Fruit fly (Drosophila melanogaster): Measurements from ENCODE around the gene CG5390.

The CG5390 gene

DNA sequence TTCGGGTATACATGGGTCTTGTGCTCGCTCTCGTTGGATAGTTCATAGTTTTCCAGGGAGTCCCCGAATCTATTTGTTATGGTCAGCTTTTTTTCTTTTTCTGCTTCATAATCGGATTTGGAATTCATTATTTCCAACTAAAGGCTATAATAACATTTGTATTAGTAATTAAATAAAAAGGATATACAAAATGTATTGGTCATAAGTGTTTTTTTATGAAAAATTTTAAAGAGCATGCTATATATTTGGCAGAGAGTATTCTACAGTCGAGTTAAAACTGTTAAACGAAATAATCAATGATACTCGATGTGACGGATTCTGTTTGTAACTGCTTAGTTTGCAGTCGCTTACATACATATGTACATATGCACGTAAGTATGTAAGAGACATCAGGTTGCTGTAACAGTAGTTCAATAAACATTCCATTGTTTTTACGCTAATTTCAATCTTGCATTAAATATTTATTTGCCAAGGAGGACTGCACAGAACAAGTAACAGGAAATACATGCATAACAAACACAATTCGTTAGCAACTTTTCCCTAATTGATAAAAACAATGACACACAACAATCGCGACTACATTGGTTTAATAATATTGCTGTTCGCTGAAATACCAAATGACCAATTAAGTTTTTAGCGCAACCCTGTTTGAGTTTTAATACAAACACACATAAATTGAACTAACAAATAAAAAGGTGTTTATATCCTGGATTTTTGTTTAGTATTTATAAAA, 7.2 kb downstream of the CG5390 start:
- no peak for TF ChIP-seq CG17801 (GFP tag; optimal IDR thresholded peaks at IDR 0.05; ENCODE audit: partially characterized antibody)

DNA sequence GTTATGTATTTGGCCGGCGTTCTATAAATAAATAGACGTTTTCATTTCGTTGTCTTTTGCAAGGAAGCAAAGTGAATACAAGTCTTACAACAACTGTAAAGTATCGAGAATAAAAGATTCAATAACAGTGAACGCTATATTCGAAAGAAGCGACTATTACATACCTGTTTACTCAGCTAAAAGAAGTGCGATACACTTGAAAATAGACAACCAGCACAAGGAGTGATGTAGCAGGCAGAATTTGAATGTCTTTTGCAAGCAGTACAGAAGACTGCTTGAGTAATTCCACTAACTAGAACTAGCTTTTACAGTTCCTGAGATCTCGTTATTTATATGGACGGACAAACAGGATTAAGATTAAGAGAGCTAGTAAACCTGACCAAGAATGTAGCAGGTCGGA, 8.1 kb downstream of the CG5390 start:
- no peak for TF ChIP-seq CG17801 (GFP tag; optimal IDR thresholded peaks at IDR 0.05; ENCODE audit: partially characterized antibody)

DNA sequence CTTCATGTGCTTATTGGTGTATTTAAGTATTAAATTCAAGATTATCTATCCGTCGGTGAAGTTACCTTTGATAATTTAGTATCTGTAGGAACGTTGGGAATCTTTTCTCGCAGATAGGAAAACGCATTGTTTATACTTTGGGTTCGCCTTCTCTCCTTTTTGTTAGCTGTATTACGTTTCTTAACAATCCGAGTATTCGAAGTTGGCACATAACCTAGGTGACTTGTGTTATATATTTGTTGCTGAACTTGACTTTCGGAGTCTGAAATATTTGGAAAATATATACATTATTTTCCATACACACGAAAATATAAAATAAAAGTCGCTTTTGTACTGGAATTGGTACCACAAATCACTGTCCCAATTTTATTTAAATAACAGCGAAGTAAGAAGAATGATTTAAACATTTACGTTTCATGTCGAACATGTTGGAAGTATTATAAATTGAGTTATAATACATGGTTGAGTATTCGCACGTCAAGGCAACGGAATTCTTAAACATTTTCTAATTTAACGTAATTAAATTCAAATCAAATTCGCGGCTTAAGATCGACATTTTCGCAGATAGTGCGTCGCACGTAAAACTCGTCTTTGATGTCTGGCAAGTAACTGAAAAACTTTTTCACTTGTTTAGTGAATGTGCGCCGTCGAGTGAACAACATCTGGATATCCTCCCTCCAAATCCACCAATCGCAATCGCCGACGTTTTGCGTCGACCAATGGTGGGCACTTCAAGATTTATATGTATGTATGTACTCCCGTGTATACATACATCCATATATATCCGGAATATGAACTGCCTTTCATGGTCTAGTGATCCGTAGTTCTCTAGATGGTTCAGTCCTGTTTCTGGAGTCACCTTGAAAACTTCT, 11.4 kb downstream of the CG5390 start, which contains the start of gene Hand:
Gene Hand (minus strand): TSS at position 588 of the 872 bp plus-strand sequence.
- TF ChIP-seq CG17801 (GFP tag; optimal IDR thresholded peaks at IDR 0.05; ENCODE audit: partially characterized antibody) = no peak

DNA sequence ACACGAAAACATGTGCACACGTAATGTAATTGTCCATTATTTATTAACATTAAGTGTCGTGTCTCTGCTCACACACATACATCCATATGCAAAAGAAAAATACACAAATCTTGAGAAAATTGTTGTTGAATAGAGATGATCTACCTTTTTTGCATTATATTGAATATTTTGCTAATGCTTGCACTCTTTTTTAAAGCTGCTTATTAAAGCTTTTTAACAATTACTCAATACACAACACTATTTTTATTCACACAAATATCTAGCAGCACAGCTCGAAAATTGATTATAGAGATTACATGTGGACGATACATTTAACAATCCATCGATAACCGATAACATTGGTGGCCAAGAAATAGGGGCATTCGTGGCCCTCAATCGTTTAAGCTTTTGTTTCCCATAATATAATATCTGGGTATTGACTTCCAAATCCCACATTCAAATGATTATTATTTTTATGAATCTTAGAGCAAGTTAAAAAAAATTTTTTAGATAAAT, 14.3 kb downstream of the CG5390 start, which contains the start of gene Ufd4:
Gene Ufd4 (minus strand): TSS at position 300 of the 495 bp plus-strand sequence.
- peak; percentile 65 for TF ChIP-seq CG17801 (GFP tag; optimal IDR thresholded peaks at IDR 0.05; ENCODE audit: partially characterized antibody)

DNA sequence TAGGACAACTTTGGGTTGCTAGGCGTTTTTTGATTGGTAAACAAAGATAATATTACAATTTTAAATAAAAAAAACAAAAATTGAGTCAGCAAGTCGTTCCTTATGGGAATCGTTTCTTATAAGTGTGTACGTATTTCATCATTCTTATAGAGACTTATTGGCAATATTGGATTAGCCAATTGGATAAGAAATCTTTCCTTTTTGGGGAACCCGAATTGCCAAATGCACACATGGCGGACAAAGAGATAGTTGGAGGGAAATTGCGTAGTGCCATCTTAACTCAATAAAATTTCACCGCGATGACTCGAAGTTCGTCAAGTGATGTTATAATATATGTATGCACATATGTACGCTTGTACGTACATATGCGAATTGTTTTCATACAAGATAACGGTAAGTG, 15.1 kb downstream of the CG5390 start:
- TF ChIP-seq CG17801 (GFP tag; optimal IDR thresholded peaks at IDR 0.05; ENCODE audit: partially characterized antibody) = no peak

DNA sequence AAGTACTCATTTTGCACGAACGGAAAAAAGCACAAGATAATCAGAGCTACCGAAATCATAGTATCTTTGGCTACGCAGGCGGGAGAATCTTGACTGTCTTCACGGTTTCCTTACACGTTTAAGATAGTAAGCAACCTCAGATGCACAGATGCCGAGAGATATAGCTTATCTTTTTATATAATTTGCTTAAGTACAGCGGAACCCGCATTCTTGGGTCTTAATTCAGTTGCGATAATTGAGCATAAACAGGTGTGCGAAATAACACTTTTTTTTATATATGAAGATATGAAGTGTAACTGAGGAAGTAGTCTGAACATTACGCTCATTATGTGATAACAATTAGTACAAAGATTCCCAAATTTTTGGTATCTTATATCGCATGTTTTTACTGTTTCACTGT, 25.6 kb downstream of the CG5390 start, which contains the start of gene CG34043:
Gene CG34043 (minus strand): TSS at position 101 of the 400 bp plus-strand sequence.
- TF ChIP-seq CG17801 (GFP tag; optimal IDR thresholded peaks at IDR 0.05; ENCODE audit: partially characterized antibody) = no peak

DNA sequence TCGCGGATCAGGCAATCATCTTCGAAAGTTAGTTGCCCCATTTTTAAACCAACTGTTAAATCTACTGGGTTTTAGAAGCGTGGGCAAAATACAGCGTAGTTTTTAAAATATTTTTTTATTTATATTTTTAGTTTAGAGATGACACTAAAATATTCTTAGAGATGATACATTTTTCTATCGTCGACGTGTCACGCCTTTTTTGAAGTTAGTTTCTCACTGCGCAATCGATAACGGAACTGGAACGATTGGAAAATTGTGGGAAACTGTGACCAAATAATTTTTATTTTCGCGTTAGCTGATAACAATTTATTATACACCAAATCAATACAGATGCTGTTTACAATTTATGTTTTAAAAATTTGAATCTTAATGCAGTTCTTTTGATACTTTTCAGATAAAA, 27.7 kb downstream of the CG5390 start, which contains the start of gene Utx:
Gene Utx (minus strand): TSS at position 154 of the 400 bp plus-strand sequence.
- TF ChIP-seq CG17801 (GFP tag; optimal IDR thresholded peaks at IDR 0.05; ENCODE audit: partially characterized antibody) = peak; percentile 26

DNA sequence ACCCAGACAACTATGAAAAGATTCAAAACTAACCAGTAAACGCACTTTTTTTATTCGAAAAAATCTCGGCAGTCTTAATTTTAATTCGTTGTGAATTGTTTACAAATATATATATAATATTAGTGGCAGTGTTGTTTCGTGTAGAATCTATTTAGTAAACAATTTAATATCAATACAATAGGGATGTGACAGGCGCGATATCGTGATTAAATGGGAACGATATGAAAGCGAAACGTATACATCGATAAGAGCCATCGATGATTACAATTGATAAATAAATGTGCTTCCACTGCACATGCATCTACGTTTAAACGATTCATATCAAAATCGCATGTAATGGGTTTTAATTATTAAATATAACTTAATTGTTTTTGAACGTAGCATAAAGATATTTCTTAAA, 29.0 kb downstream of the CG5390 start:
- TF ChIP-seq CG17801 (GFP tag; optimal IDR thresholded peaks at IDR 0.05; ENCODE audit: partially characterized antibody) = peak; percentile 37

DNA sequence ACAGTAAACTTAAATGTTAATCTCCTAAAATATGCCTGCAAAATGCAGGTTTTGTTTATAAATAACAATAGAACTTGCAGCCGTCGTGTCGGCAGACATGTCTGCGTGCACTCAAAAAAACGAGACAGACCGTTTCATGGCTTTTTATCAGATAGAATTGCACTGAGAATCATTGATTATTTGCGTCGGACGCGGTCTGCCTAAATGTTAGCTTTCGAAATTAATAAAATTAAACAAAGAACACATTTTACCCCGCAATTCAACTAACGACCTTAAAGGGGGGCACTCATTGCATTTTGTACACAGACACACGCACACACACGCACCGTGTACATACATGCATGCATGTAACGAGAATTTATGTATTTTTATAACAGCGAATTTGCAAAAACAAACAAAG, 29.5 kb downstream of the CG5390 start:
- no peak for TF ChIP-seq CG17801 (GFP tag; optimal IDR thresholded peaks at IDR 0.05; ENCODE audit: partially characterized antibody)

DNA sequence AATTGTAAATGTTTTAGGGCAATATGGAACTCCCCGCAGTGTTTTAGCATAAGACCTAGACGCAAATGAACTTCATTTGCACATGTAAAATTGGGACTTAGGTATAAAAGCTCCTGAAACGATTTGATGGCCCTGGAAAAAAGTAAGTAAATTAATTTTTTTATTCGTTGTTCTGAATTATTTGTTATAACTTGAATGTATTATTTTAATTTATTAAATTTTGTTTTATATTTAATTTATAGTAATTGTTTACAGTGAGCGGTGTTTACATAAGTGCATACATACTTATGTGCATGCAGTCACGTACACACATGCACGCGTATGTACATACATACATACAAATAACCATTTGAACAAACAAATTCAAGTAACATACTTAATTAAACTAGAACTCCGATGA, 30.0 kb downstream of the CG5390 start:
- TF ChIP-seq CG17801 (GFP tag; optimal IDR thresholded peaks at IDR 0.05; ENCODE audit: partially characterized antibody) = peak; percentile 79

DNA sequence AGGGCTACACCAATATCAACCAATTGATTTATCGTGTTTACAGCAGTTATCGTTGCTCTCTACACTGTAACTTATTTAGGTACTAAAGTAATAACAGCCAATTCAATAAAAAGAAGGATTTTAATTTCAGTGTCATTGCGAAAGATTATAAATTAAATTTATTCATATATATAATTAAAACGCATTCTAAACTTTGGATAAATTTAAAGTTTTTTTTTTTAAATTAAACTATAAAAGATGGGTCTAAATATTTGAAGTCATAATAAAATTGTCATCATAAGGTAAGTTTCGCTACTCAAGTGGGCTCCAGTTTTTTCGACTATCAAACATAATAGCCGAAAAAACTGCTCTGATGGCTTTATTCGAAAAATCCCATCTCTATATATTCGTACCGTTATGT, 34.2 kb downstream of the CG5390 start, which contains the start of gene trk:
Gene trk (minus strand): TSS at position 101 of the 400 bp plus-strand sequence.
- TF ChIP-seq CG17801 (GFP tag; optimal IDR thresholded peaks at IDR 0.05; ENCODE audit: partially characterized antibody) = peak; percentile 34

DNA sequence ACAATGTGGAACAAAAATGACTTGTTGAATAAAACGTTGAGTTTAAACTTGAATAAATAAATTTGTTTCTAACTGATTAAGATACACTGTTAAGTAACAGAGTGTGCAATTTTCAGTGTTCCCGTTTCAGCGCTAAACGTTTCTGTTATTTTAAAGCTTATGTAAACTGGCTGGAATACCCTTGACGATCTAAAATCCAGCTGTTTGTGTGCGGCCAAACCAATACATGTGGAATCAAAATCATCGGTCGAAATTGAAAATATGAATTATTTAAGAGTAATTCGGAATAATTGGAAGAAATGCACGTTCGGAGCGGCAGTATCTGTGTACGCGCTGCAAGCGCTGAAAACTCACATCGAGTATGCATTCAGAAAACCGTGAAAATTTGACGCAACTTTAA, 36.5 kb downstream of the CG5390 start, which contains the start of gene Mulk:
Gene Mulk (plus strand): TSS at position 198 of the 400 bp plus-strand sequence.
- TF ChIP-seq CG17801 (GFP tag; optimal IDR thresholded peaks at IDR 0.05; ENCODE audit: partially characterized antibody) = no peak

DNA sequence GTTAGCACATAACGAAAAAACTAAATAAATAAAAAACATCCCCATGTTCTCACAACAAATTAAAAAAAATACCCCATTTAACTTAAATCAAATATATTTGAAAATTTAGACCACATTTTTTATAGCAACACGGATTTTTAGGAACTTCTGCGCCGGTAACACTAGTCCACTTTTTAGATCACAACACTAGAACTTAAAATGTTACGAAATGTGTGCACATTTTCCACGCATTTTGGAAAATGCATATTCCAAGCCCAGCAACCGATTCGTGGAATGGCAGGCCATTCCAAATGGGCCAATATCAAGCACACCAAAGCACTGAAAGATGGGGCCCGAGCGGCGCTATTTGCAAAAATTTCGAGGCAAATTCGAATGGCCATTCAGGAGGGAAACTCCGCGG, 37.7 kb downstream of the CG5390 start, which contains the start of gene CG4957:
Gene CG4957 (plus strand): TSS at position 185 of the 400 bp plus-strand sequence.
- no peak for TF ChIP-seq CG17801 (GFP tag; optimal IDR thresholded peaks at IDR 0.05; ENCODE audit: partially characterized antibody)

DNA sequence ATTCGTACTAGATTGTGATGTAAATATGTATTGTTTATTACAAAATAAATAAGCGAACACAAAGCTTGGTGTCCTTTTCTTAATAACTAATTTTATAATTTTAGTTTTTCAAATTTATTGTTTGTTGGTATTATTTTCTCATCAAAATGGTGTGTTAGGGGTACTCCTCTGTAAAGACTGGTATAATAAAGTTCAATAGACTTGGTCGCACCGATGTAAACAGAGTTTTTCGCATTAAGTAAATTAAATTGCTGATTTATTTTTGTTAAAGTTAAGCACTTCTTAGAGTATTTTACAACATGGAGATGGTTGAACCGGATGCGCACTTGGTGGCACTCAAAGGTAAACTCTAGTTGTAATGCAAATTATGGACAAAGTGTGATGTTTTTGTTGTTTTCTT, 39.9 kb downstream of the CG5390 start, which contains the start of gene CG4953:
Gene CG4953 (plus strand): TSS at position 193 of the 400 bp plus-strand sequence.
- no peak for TF ChIP-seq CG17801 (GFP tag; optimal IDR thresholded peaks at IDR 0.05; ENCODE audit: partially characterized antibody)

DNA sequence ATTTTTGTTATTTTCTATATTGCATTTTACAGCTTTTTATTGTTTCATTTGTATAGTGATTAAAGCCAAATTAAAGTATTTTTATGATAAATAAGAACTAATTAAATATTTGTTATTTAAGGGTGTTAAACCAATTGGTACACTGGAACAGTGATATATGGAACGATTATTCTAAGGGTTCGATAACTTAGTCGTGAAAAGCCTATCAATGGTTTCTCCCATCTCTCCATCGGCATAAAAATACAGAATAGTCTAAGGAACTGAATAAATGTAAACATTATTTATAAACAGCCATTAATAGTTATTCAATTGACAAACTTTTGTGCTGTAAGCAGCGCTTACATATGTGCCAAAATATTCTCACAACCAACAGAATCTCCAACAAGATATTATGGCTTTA, 41.3 kb downstream of the CG5390 start, which contains the start of gene Mob3:
Gene Mob3 (plus strand): TSS at position 208 of the 400 bp plus-strand sequence.
- peak; percentile 21 for TF ChIP-seq CG17801 (GFP tag; optimal IDR thresholded peaks at IDR 0.05; ENCODE audit: partially characterized antibody)

Measured in ovary, adult (tissue).